Worm (Caenorhabditis elegans) whole organism, early embryonic: Measurements from ENCODE around the gene C11D2.4.

ENCODE experiments used
- ama-1 ChIP-seq: fragments of 150-350 bp; optimal IDR thresholded peaks from 2 replicates; lab custom pipeline; 2014
- ceh-36 ChIP-seq: sonication (generic microtip); optimal IDR thresholded peaks from 2 replicates; lab custom pipeline; 2016; ENCODE audit warnings: missing genetic modification characterization, inconsistent platforms, missing compliant biosample characterization
- flt-1 ChIP-seq: fragments of 200-800 bp; sonication (Bioruptor generic); IDR thresholded peaks from 2 replicates; pipeline ENCODE4 v1.3.6; 2022; ENCODE audit warnings: missing genetic modification characterization, missing compliant biosample characterization

DNA sequence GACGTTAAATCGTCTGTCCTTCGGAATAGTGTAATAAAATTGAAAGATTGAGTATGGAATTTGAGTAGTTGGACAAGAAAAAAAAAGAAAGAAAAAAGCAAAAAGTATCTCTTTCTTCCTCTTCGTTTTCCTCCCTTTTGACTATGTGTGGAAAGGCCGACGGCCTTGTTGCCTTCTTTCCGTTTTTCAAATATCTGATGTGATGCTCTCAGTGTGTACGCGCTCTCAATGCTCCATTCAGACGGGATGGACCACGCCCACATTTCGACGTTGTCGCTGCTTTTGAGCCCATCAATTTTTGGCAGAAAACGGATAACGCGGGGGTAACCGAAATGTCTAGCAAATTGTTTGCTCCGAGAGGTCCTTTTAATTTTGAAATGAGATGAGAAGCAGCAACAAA lies 16.2 kb upstream of the C11D2.4 start:
- TF ChIP-seq ceh-36 (tag; lab: Kevin White, UChicago) (no peak), flt-1 (GFP tag; lab: Robert Waterston, UW) (no peak), ama-1 (lab: Kevin White, UChicago) (no peak)
